Worm (Caenorhabditis elegans) whole organism, L4 larva: Measurements from ENCODE around the gene C10A4.3.

Source experiments
- F26F4.8 ChIP-seq: fragments of 200-800 bp; sonication (Bioruptor generic); conservative IDR thresholded peaks from 2 replicates; pipeline ENCODE4 v1.3.6; 2022; ENCODE audit warnings: missing genetic modification characterization, missing compliant biosample characterization
- F37D6.2 ChIP-seq: sonication (generic microtip); optimal IDR thresholded peaks from 2 replicates; lab custom pipeline; 2016; ENCODE audit warnings: mild to moderate bottlenecking, missing genetic modification characterization, missing compliant biosample characterization
- R02D3.7 ChIP-seq: fragments of 150-350 bp; sonication (generic microtip); optimal IDR thresholded peaks from 3 replicates; lab custom pipeline; 2014; ENCODE audit warnings: missing biosample characterization, missing genetic modification characterization
- T20F7.1 ChIP-seq: fragments of 200-800 bp; sonication (Bioruptor generic); optimal IDR thresholded peaks from 2 replicates; lab custom pipeline; 2018; ENCODE audit warnings: mild to moderate bottlenecking, missing genetic modification characterization, missing compliant biosample characterization
- T26A8.4 ChIP-seq: fragments of 200-800 bp; sonication (Bioruptor generic); IDR thresholded peaks from 2 replicates; pipeline ENCODE4 v1.3.6; 2022; ENCODE audit warnings: missing genetic modification characterization, missing compliant biosample characterization
- Y75B8A.6 ChIP-seq: fragments of 200-800 bp; sonication (Bioruptor generic); IDR thresholded peaks from 2 replicates; pipeline ENCODE4 v1.3.6; 2022; ENCODE audit warnings: missing genetic modification reagents, missing genetic modification characterization, missing compliant biosample characterization
- ZK337.2 ChIP-seq: fragments of 200-800 bp; sonication (Bioruptor generic); IDR thresholded peaks from 2 replicates; pipeline ENCODE4 v1.3.6; 2022; ENCODE audit warnings: missing genetic modification reagents, missing genetic modification characterization, missing compliant biosample characterization
- ZK546.5 ChIP-seq, 2 experiments: sonication (generic microtip); optimal IDR thresholded peaks; 2 replicates each; lab custom pipeline; 2017; ENCODE audit warnings: missing biosample characterization in 2 of 2, missing genetic modification characterization in 2 of 2
- aha-1 ChIP-seq: fragments of 150-350 bp; peaks from one replicate; lab custom pipeline; 2014; ENCODE audit warnings: missing biosample characterization, missing genetic modification characterization
- ama-1 ChIP-seq: fragments of 150-350 bp; optimal IDR thresholded peaks from 2 replicates; lab custom pipeline; 2014; ENCODE audit warnings: inconsistent platforms, mixed read lengths
- ceh-20 ChIP-seq: fragments of 200-800 bp; sonication (Bioruptor generic); IDR thresholded peaks from 2 replicates; pipeline ENCODE4 v1.3.6; 2022; ENCODE audit warnings: missing genetic modification reagents, missing genetic modification characterization, missing compliant biosample characterization
- ceh-44 ChIP-seq: fragments of 200-800 bp; sonication (Bioruptor generic); IDR thresholded peaks from 2 replicates; pipeline ENCODE4 v1.3.6; 2022; ENCODE audit warnings: missing genetic modification reagents, missing genetic modification characterization, missing compliant biosample characterization
- cey-2 ChIP-seq: sonication (generic microtip); optimal IDR thresholded peaks from 3 replicates; lab custom pipeline; 2017; ENCODE audit warnings: missing genetic modification characterization, mild to moderate bottlenecking, missing compliant biosample characterization, antibody characterized with exemption, borderline replicate concordance; ENCODE audit not compliant: insufficient read depth
- daf-8 ChIP-seq: fragments of 200-800 bp; sonication (Bioruptor generic); IDR thresholded peaks from 2 replicates; pipeline ENCODE4 v1.3.6; 2022; ENCODE audit warnings: missing genetic modification characterization, missing compliant biosample characterization
- dmd-6 ChIP-seq: fragments of 200-800 bp; sonication (Bioruptor generic); IDR thresholded peaks from 2 replicates; pipeline ENCODE4 v1.3.6; 2022; ENCODE audit warnings: missing genetic modification reagents, missing genetic modification characterization, missing compliant biosample characterization
- dmd-8 ChIP-seq: fragments of 200-800 bp; sonication (Bioruptor generic); IDR thresholded peaks from 2 replicates; pipeline ENCODE4 v1.3.6; 2022; ENCODE audit warnings: missing genetic modification characterization, missing compliant biosample characterization
- dmd-9 ChIP-seq: fragments of 200-800 bp; sonication (Bioruptor generic); IDR thresholded peaks from 2 replicates; pipeline ENCODE4 v1.3.6; 2022; ENCODE audit warnings: missing genetic modification reagents, missing genetic modification characterization, missing compliant biosample characterization
- duxl-1 ChIP-seq: sonication (generic microtip); optimal IDR thresholded peaks from 2 replicates; lab custom pipeline; 2016; ENCODE audit warnings: mild to moderate bottlenecking, missing genetic modification characterization, moderate library complexity, missing compliant biosample characterization; ENCODE audit not compliant: poor library complexity
- dve-1 ChIP-seq: sonication (generic microtip); optimal IDR thresholded peaks from 2 replicates; lab custom pipeline; 2017; ENCODE audit warnings: antibody characterized with exemption, mild to moderate bottlenecking, missing genetic modification characterization, missing compliant biosample characterization; ENCODE audit not compliant: insufficient read depth
- fkh-10 ChIP-seq: fragments of 150-350 bp; optimal IDR thresholded peaks from 2 replicates; lab custom pipeline; 2014; ENCODE audit warnings: missing biosample characterization, missing genetic modification reagents, missing genetic modification characterization
- hif-1 ChIP-seq, 2 experiments: sonication (generic microtip); optimal IDR thresholded peaks; 2 replicates each; lab custom pipeline; 2016 to 2017; ENCODE audit warnings: missing compliant biosample characterization in 2 of 2, missing genetic modification characterization in 2 of 2, missing genetic modification reagents in 2 of 2, missing genotype in 2 of 2, mild to moderate bottlenecking in 1 of 2
- hlh-11 ChIP-seq: fragments of 200-800 bp; sonication (Bioruptor generic); optimal IDR thresholded peaks from 2 replicates; lab custom pipeline; 2018; ENCODE audit warnings: mild to moderate bottlenecking, missing genetic modification characterization, missing compliant biosample characterization
- hlh-30 ChIP-seq: sonication (generic microtip); optimal IDR thresholded peaks from 2 replicates; lab custom pipeline; 2017; ENCODE audit warnings: antibody characterized with exemption, mild to moderate bottlenecking, missing genetic modification characterization, missing compliant biosample characterization; ENCODE audit not compliant: insufficient read depth
- hmg-1.1 ChIP-seq: fragments of 200-800 bp; sonication (Bioruptor generic); IDR thresholded peaks from 2 replicates; pipeline ENCODE4 v1.3.6; 2022; ENCODE audit warnings: missing genetic modification reagents, missing genetic modification characterization, missing compliant biosample characterization
- jun-1 ChIP-seq: fragments of 150-350 bp; optimal IDR thresholded peaks from 2 replicates; lab custom pipeline; 2014; ENCODE audit warnings: missing biosample characterization, missing genetic modification reagents, missing genetic modification characterization
- lim-7 ChIP-seq: fragments of 200-800 bp; sonication (Bioruptor generic); IDR thresholded peaks from 2 replicates; pipeline ENCODE4 v1.3.6; 2022; ENCODE audit warnings: missing genetic modification characterization, missing compliant biosample characterization
- lin-1 ChIP-seq: fragments of 200-800 bp; sonication (Bioruptor generic); IDR thresholded peaks from 2 replicates; pipeline ENCODE4 v1.3.6; 2022; ENCODE audit warnings: missing genetic modification reagents, missing genetic modification characterization, missing compliant biosample characterization
- lin-13 ChIP-seq: fragments of 150-350 bp; optimal IDR thresholded peaks from 2 replicates; lab custom pipeline; 2014; ENCODE audit warnings: missing biosample characterization, missing genetic modification reagents, missing genetic modification characterization
- lin-29 ChIP-seq: fragments of 200-800 bp; sonication (Bioruptor generic); IDR thresholded peaks from 2 replicates; pipeline ENCODE4 v1.3.6; 2022; ENCODE audit warnings: missing genetic modification reagents, missing genetic modification characterization, missing compliant biosample characterization
- lin-38 ChIP-seq: fragments of 200-800 bp; sonication (Bioruptor generic); IDR thresholded peaks from 2 replicates; pipeline ENCODE4 v1.3.6; 2022; ENCODE audit warnings: missing genetic modification reagents, missing genetic modification characterization, missing compliant biosample characterization
- lin-39 ChIP-seq: fragments of 150-350 bp; optimal IDR thresholded peaks from 2 replicates; lab custom pipeline; 2014; ENCODE audit warnings: missing biosample characterization, missing genetic modification reagents, missing genetic modification characterization
- lir-3 ChIP-seq: sonication (generic microtip); optimal IDR thresholded peaks from 2 replicates; lab custom pipeline; 2016; ENCODE audit warnings: mild to moderate bottlenecking, missing genetic modification characterization, missing compliant biosample characterization
- mes-2 ChIP-seq: sonication (generic microtip); optimal IDR thresholded peaks from 2 replicates; lab custom pipeline; 2016; ENCODE audit warnings: missing genotype, mild to moderate bottlenecking, missing genetic modification characterization, missing compliant biosample characterization; ENCODE audit not compliant: poor library complexity, severe bottlenecking
- nhr-111 ChIP-seq: fragments of 200-800 bp; sonication (Bioruptor generic); optimal IDR thresholded peaks from 2 replicates; lab custom pipeline; 2018; ENCODE audit warnings: mild to moderate bottlenecking, missing genetic modification characterization, missing compliant biosample characterization
- nhr-237 ChIP-seq: sonication (generic microtip); optimal IDR thresholded peaks from 2 replicates; lab custom pipeline; 2017; ENCODE audit warnings: missing biosample characterization, missing genetic modification characterization
- nhr-25 ChIP-seq: sonication (generic microtip); optimal IDR thresholded peaks from 2 replicates; lab custom pipeline; 2017; ENCODE audit warnings: missing genetic modification characterization, mild to moderate bottlenecking, missing compliant biosample characterization, antibody characterized with exemption, moderate library complexity, borderline replicate concordance; ENCODE audit not compliant: insufficient read depth
- nhr-28 ChIP-seq: fragments of 150-350 bp; optimal IDR thresholded peaks from 2 replicates; lab custom pipeline; 2014; ENCODE audit warnings: missing biosample characterization, missing genetic modification characterization
- nhr-42 ChIP-seq: fragments of 200-800 bp; sonication (Bioruptor generic); IDR thresholded peaks from 2 replicates; pipeline ENCODE4 v1.3.6; 2022; ENCODE audit warnings: missing genetic modification characterization, missing compliant biosample characterization
- php-3 ChIP-seq: fragments of 200-800 bp; sonication (Bioruptor generic); IDR thresholded peaks from 2 replicates; pipeline ENCODE4 v1.3.6; 2022; ENCODE audit warnings: missing genetic modification reagents, missing genetic modification characterization, missing compliant biosample characterization
- set-16 ChIP-seq: fragments of 200-800 bp; sonication (Bioruptor generic); IDR thresholded peaks from 2 replicates; pipeline ENCODE4 v1.3.6; 2022; ENCODE audit warnings: missing genetic modification reagents, missing genetic modification characterization, missing compliant biosample characterization
- snpc-4 ChIP-seq: fragments of 150-350 bp; optimal IDR thresholded peaks from 2 replicates; lab custom pipeline; 2014; ENCODE audit warnings: missing biosample characterization, missing genetic modification characterization
- spr-1 ChIP-seq: sonication (generic microtip); optimal IDR thresholded peaks from 2 replicates; lab custom pipeline; 2016; ENCODE audit warnings: mild to moderate bottlenecking, missing genetic modification characterization, missing compliant biosample characterization
- spr-3 ChIP-seq: fragments of 200-800 bp; sonication (Bioruptor generic); optimal IDR thresholded peaks from 2 replicates; lab custom pipeline; 2018; ENCODE audit warnings: mild to moderate bottlenecking, missing genetic modification characterization, missing compliant biosample characterization
- tra-1 ChIP-seq: fragments of 200-800 bp; sonication (Bioruptor generic); IDR thresholded peaks from 2 replicates; pipeline ENCODE4 v1.3.6; 2022; ENCODE audit warnings: missing genetic modification reagents, missing genetic modification characterization, missing compliant biosample characterization
- ztf-11 ChIP-seq: fragments of 150-350 bp; optimal IDR thresholded peaks from 2 replicates; lab custom pipeline; 2014; ENCODE audit warnings: missing biosample characterization, missing genetic modification characterization

C10A4.3 gene

ce11 chrX:7420571-7420970 is 15.1 kb downstream of the C10A4.3 start, which contains the start of gene C10A4.9:
TSS of gene C10A4.9 (plus strand) at chrX:7420871.
- TF ChIP-seq nhr-42 (GFP tag; lab: Robert Waterston, UW) (no peak), nhr-111 (no peak), ZK337.2 (GFP tag; lab: Robert Waterston, UW) (no peak), T26A8.4 (GFP tag; lab: Robert Waterston, UW) (no peak), snpc-4 (tag; lab: Kevin White, UChicago) (no peak), set-16 (GFP tag; lab: Robert Waterston, UW) (no peak), cey-2 (tag; lab: Kevin White, UChicago) (no peak), jun-1 (tag; lab: Kevin White, UChicago) (no peak), ZK546.5 (tag; optimal IDR thresholded peaks at IDR 0.05; lab: Kevin White, UChicago) (no peak), lin-38 (no peak), F37D6.2 (tag; lab: Kevin White, UChicago) (no peak), php-3 (no peak), dmd-6 (GFP tag; lab: Robert Waterston, UW) (no peak), duxl-1 (tag; lab: Kevin White, UChicago) (no peak), hif-1 (tag; optimal IDR thresholded peaks at IDR 0.05; lab: Kevin White, UChicago) (no peak), T20F7.1 (no peak), ama-1 (lab: Kevin White, UChicago) (no peak)

- TF ChIP-seq duxl-1 (tag; lab: Kevin White, UChicago) (no peak), tra-1 (GFP tag; lab: Robert Waterston, UW) (no peak), mes-2 (no peak), lir-3 (tag; lab: Kevin White, UChicago) (no peak), aha-1 (tag; lab: Kevin White, UChicago) (no peak), lin-13 (GFP tag; lab: Kevin White, UChicago) (no peak), nhr-237 (tag; lab: Kevin White, UChicago) (no peak), lin-39 (tag; lab: Kevin White, UChicago) (no peak), ztf-11 (tag; lab: Kevin White, UChicago) (no peak)
Observed at ce11 chrX:7424813-7425212, 19.3 kb downstream of the C10A4.3 start, which contains the start of gene mnm-2. TSS of gene mnm-2 (minus strand) at chrX:7424913.

- TF ChIP-seq nhr-28 (tag; lab: Kevin White, UChicago) (peak; percentile 42), hlh-11 (tag; lab: Kevin White, UChicago) (peak; percentile 20), hlh-30 (peak; percentile 45), nhr-111 (no peak), nhr-25 (peak; percentile 38)
Observed at ce11 chrX:7430483-7430882, 25.0 kb downstream of the C10A4.3 start.

- TF ChIP-seq php-3 (no peak), fkh-10 (GFP tag; lab: Kevin White, UChicago) (no peak), T26A8.4 (GFP tag; lab: Robert Waterston, UW) (no peak), ceh-20 (GFP tag; lab: Robert Waterston, UW) (no peak), aha-1 (tag; lab: Kevin White, UChicago) (no peak), lim-7 (GFP tag; lab: Robert Waterston, UW) (no peak), cey-2 (tag; lab: Kevin White, UChicago) (no peak), dve-1 (no peak), spr-3 (GFP tag; lab: Kevin White, UChicago) (no peak), hmg-1.1 (GFP tag; lab: Robert Waterston, UW) (no peak), F26F4.8 (GFP tag; lab: Robert Waterston, UW) (no peak), ceh-44 (GFP tag; lab: Robert Waterston, UW) (no peak), lin-29 (GFP tag; lab: Robert Waterston, UW) (no peak), lin-1 (GFP tag; lab: Robert Waterston, UW) (no peak), daf-8 (GFP tag; lab: Robert Waterston, UW) (no peak), dmd-8 (no peak), dmd-9 (GFP tag; lab: Robert Waterston, UW) (no peak), R02D3.7 (tag; lab: Kevin White, UChicago) (no peak), Y75B8A.6 (GFP tag; lab: Robert Waterston, UW) (no peak), spr-1 (tag; lab: Kevin White, UChicago) (no peak)
- TF ChIP-seq, all 104 proteins: peak for 0
Observed at ce11 chrX:7431165-7431564, 25.7 kb downstream of the C10A4.3 start, which contains the start of gene clc-2. TSS of gene clc-2 (plus strand) at chrX:7431465.
